Worm (Caenorhabditis elegans): ENCODE measurements around the gene T07D4.2.

- TF ChIP-seq nhr-237 (tag; optimal IDR thresholded peaks at IDR 0.05) = no peak
- TF ChIP-seq aly-2 (tag; optimal IDR thresholded peaks at IDR 0.05) = no peak
- no peak for TF ChIP-seq nhr-76 (tag; optimal IDR thresholded peaks at IDR 0.05)
- TF ChIP-seq ces-1 (GFP tag; optimal IDR thresholded peaks at IDR 0.05) = no peak
- no peak for TF ChIP-seq dpl-1 (GFP tag; optimal IDR thresholded peaks at IDR 0.05)
- TF ChIP-seq snpc-4 (tag; optimal IDR thresholded peaks at IDR 0.05) = no peak
- TF ChIP-seq ztf-11 (tag; optimal IDR thresholded peaks at IDR 0.05) = no peak
These were observed 48.4 kb upstream of the T07D4.2 start, which contains the start of gene B0457.6 for ce11 chrII:8922140-8922539.

Measured in whole organism, L1 larva.